Worm (Caenorhabditis elegans) whole organism, mixed stage, embryonic: ENCODE data around the gene fbxb-65.

ENCODE experiments used
- ceh-39 ChIP-seq: fragments of 150-350 bp; optimal IDR thresholded peaks from 2 replicates; lab custom pipeline; 2014; ENCODE audit warnings: missing biosample characterization, missing genetic modification characterization
- ceh-83 ChIP-seq: fragments of 200-800 bp; sonication (Bioruptor generic); optimal IDR thresholded peaks from 2 replicates; lab custom pipeline; 2018; ENCODE audit warnings: mild to moderate bottlenecking, missing genetic modification characterization, missing compliant biosample characterization
- ces-1 ChIP-seq: fragments of 150-350 bp; optimal IDR thresholded peaks from 2 replicates; lab custom pipeline; 2014; ENCODE audit warnings: missing biosample characterization, missing genetic modification reagents, missing genetic modification characterization
- ham-2 ChIP-seq: fragments of 200-800 bp; sonication (Bioruptor generic); optimal IDR thresholded peaks from 2 replicates; lab custom pipeline; 2018; ENCODE audit warnings: mild to moderate bottlenecking, missing genetic modification characterization, missing compliant biosample characterization
- lin-13 ChIP-seq: fragments of 150-350 bp; optimal IDR thresholded peaks from 2 replicates; lab custom pipeline; 2014; ENCODE audit warnings: missing biosample characterization, missing genetic modification characterization
- lsy-2 ChIP-seq: fragments of 150-350 bp; optimal IDR thresholded peaks from 2 replicates; lab custom pipeline; 2014; ENCODE audit warnings: missing biosample characterization, missing genetic modification characterization
- pha-4 ChIP-seq: fragments of 150-350 bp; optimal IDR thresholded peaks from 2 replicates; lab custom pipeline; 2018; ENCODE audit warnings: missing biosample characterization, missing genetic modification reagents, missing genetic modification characterization
- sem-2 ChIP-seq: fragments of 200-800 bp; sonication (Bioruptor generic); optimal IDR thresholded peaks from 2 replicates; lab custom pipeline; 2018; ENCODE audit warnings: mild to moderate bottlenecking, missing genetic modification characterization, missing compliant biosample characterization
- snpc-4 ChIP-seq: fragments of 150-350 bp; optimal IDR thresholded peaks from 2 replicates; lab custom pipeline; 2014; ENCODE audit warnings: missing biosample characterization, missing genetic modification characterization
- sptf-1 ChIP-seq: sonication (generic microtip); optimal IDR thresholded peaks from 2 replicates; lab custom pipeline; 2017; ENCODE audit warnings: mild to moderate bottlenecking, missing genetic modification characterization, moderate library complexity, missing compliant biosample characterization
- tbx-8 ChIP-seq: fragments of 200-800 bp; sonication (Bioruptor generic); optimal IDR thresholded peaks from 2 replicates; lab custom pipeline; 2018; ENCODE audit warnings: mild to moderate bottlenecking, missing genetic modification characterization, moderate library complexity, missing compliant biosample characterization

DNA sequence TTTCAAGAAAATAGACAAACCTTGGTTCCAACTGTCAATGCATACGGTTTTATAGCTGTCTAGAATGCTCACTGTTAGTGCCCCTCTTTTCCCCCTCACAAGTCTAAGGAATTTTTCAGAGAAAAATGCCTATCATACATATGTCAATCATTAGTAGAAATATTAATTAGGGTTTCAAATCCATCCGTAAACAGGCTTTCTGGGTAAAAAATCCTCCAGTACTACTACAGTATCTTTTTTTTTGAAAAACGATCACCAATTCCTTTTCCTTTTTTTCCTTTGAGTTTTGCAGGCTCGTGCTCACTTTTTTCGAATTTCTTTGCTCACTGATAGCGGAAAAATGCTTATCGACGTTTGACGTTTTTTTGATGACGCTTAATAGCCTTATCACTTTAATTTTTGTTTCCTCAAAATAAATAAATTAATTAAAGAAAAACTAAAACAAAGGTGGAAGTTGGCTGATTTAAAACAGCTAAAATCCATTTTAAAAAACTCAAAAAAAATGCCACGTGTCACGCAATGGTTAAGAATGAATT lies 9.8 kb upstream of the fbxb-65 start, which contains the start of gene C43D7.7:
- no peak for TF ChIP-seq lin-13
- no peak for TF ChIP-seq ces-1
- TF ChIP-seq ceh-39 (tag; lab: Kevin White, UChicago), result no peak
- TF ChIP-seq sem-2 (GFP tag; lab: Kevin White, UChicago), result no peak
- no peak for TF ChIP-seq tbx-8 (GFP tag; lab: Kevin White, UChicago)
- no peak for TF ChIP-seq lsy-2 (tag; lab: Kevin White, UChicago)
- no peak for TF ChIP-seq snpc-4 (tag; lab: Kevin White, UChicago)
- no peak for TF ChIP-seq sptf-1
- TF ChIP-seq pha-4, result no peak
- no peak for TF ChIP-seq ceh-83
- TF ChIP-seq ham-2 (GFP tag; lab: Kevin White, UChicago), result no peak
